Worm (Caenorhabditis elegans): ENCODE data around the gene srbc-31.

DNA sequence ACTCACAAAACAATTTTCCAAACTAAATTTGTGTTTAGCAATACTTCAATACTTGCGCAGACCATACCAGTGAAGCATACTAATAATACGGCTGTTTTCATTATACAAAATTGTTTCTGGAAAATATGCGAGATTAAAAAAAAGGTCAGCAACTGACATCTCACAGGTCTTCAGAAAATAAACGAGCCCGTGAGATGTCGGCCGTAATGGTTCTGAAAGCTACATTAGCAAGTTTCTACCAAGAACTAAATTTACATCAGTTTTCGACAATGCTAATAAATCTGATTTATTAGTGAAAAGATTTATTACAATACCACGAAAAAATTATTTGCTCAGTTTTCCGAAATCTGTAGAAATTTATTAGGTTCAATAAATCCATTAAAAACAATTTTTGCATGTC lies at the start of gene srbc-31:
- TF ChIP-seq mec-3 (tag; optimal IDR thresholded peaks at IDR 0.05; ENCODE audit: borderline replicate concordance) (no peak), nfya-1 (tag; optimal IDR thresholded peaks at IDR 0.05) (no peak), ref-2 (tag; optimal IDR thresholded peaks at IDR 0.05) (no peak), ama-1 (optimal IDR thresholded peaks at IDR 0.05) (no peak), hlh-8 (tag; optimal IDR thresholded peaks at IDR 0.05) (no peak), C08G9.2 (tag; optimal IDR thresholded peaks at IDR 0.05) (no peak), sox-2 (GFP tag; IDR thresholded peaks at IDR 0.05) (no peak), dmd-4 (tag; optimal IDR thresholded peaks at IDR 0.05; ENCODE audit: borderline replicate concordance) (no peak), hlh-13 (GFP tag; optimal IDR thresholded peaks at IDR 0.05) (no peak)
